Worm (Caenorhabditis elegans) whole organism, L4 larva: Measurements from ENCODE around the gene sup-37.

Source experiments
- F10B5.3 ChIP-seq: sonication (generic microtip); optimal IDR thresholded peaks from 2 replicates; lab custom pipeline; 2016; ENCODE audit warnings: mild to moderate bottlenecking, missing genetic modification characterization, missing compliant biosample characterization
- F44E2.7 ChIP-seq: fragments of 200-800 bp; sonication (Bioruptor generic); IDR thresholded peaks from 2 replicates; pipeline ENCODE4 v2.1.2; 2022; ENCODE audit warnings: missing genetic modification characterization, missing compliant biosample characterization
- Y48G9A.11 ChIP-seq: fragments of 200-800 bp; sonication (Bioruptor generic); IDR thresholded peaks from 2 replicates; pipeline ENCODE4 v1.3.6; 2022; ENCODE audit warnings: missing genetic modification reagents, missing genetic modification characterization, missing compliant biosample characterization
- ceh-28 ChIP-seq: fragments of 150-350 bp; optimal IDR thresholded peaks from 2 replicates; lab custom pipeline; 2014; ENCODE audit warnings: missing biosample characterization, missing genetic modification reagents, missing genetic modification characterization
- daf-8 ChIP-seq: fragments of 200-800 bp; sonication (Bioruptor generic); IDR thresholded peaks from 2 replicates; pipeline ENCODE4 v1.3.6; 2022; ENCODE audit warnings: missing genetic modification characterization, missing compliant biosample characterization
- mxl-2 ChIP-seq: fragments of 200-800 bp; sonication (Bioruptor generic); conservative IDR thresholded peaks from 2 replicates; pipeline ENCODE4 v1.3.6; 2022; ENCODE audit warnings: missing genetic modification reagents, missing genetic modification characterization, missing compliant biosample characterization
- nhr-237 ChIP-seq: sonication (generic microtip); optimal IDR thresholded peaks from 2 replicates; lab custom pipeline; 2017; ENCODE audit warnings: missing biosample characterization, missing genetic modification characterization
- nhr-48 ChIP-seq: sonication (generic microtip); optimal IDR thresholded peaks from 2 replicates; lab custom pipeline; 2016; ENCODE audit warnings: mild to moderate bottlenecking, missing genetic modification characterization, missing compliant biosample characterization
- pqm-1 ChIP-seq: sonication (generic microtip); optimal IDR thresholded peaks from 2 replicates; lab custom pipeline; 2017; ENCODE audit warnings: missing biosample characterization, missing genetic modification characterization
- snpc-1.2 ChIP-seq: fragments of 200-800 bp; sonication (Bioruptor generic); IDR thresholded peaks from 2 replicates; pipeline ENCODE4 v1.3.6; 2022; ENCODE audit warnings: missing genetic modification reagents, missing genetic modification characterization, missing compliant biosample characterization
- unc-62 ChIP-seq, 3 experiments: fragments of 150-350 bp in 1 of 3; sonication (generic microtip); optimal IDR thresholded peaks in 2 of 3; peaks in 1 of 3; 1 replicate in 1 of 3; 2 replicates in 2 of 3; lab custom pipeline; 2014 to 2017; ENCODE audit warnings: missing biosample characterization in 3 of 3, missing genetic modification characterization in 3 of 3, missing genetic modification reagents in 3 of 3, missing genotype in 1 of 3

- TF ChIP-seq mxl-2 (GFP tag; lab: Robert Waterston, UW) (no peak), ceh-28 (tag; lab: Kevin White, UChicago) (no peak), daf-8 (GFP tag; lab: Robert Waterston, UW) (no peak), Y48G9A.11 (GFP tag; lab: Robert Waterston, UW) (no peak), unc-62 (GFP tag; optimal IDR thresholded peaks at IDR 0.05 in 1 of 2; lab: Kevin White, UChicago) (peak in 1 of 2 experiments; percentile 15), unc-62 (tag; optimal IDR thresholded peaks at IDR 0.05; lab: Kevin White, UChicago) (no peak), nhr-48 (tag; lab: Kevin White, UChicago) (no peak), F44E2.7 (GFP tag; lab: Robert Waterston, UW) (no peak), nhr-237 (tag; lab: Kevin White, UChicago) (no peak), F10B5.3 (tag; lab: Kevin White, UChicago) (no peak), pqm-1 (tag; lab: Kevin White, UChicago) (no peak), snpc-1.2 (no peak)
Measured at ce11 chrV:8767041-8767440, 19.3 kb upstream of the sup-37 start.
